Fruit fly (Drosophila melanogaster) whole organism: ENCODE measurements around the gene Cpr23B.

ENCODE experiments used
- CG8478 ChIP-seq: fragments of >200 bp; optimal IDR thresholded peaks from 2 replicates; lab custom pipeline; 2018; ENCODE audit warnings: inconsistent platforms
- Dll ChIP-seq: fragments of >200 bp; optimal IDR thresholded peaks from 2 replicates; lab custom pipeline; 2017
- EcR ChIP-seq, 2 experiments: fragments of >200 bp; optimal IDR thresholded peaks; 2 replicates each; lab custom pipeline; 2017; ENCODE audit warnings: missing biosample characterization in 2 of 2, missing genetic modification characterization in 2 of 2, missing genetic modification reagents in 2 of 2
- pan ChIP-seq: fragments of >200 bp; optimal IDR thresholded peaks from 2 replicates; lab custom pipeline; 2017
- psq ChIP-seq: fragments of >200 bp; optimal IDR thresholded peaks from 2 replicates; lab custom pipeline; 2017
- usp ChIP-seq: fragments of >200 bp; optimal IDR thresholded peaks from 2 replicates; lab custom pipeline; 2017; ENCODE audit warnings: missing biosample characterization, missing genetic modification characterization, mixed read lengths

Cpr23B gene

dm6 chr2L:2837742-2838461 lies at the start of gene Cpr23B, which contains the start of gene CG3119:
Gene Cpr23B, plus strand, starts transcription at chr2L:2838411.
Gene CG3119, minus strand, starts transcription at chr2L:2837833.
- TF ChIP-seq usp (GFP tag; lab: Kevin White, UChicago) = no peak
- TF ChIP-seq pan (lab: Kevin White, UChicago) = no peak
- no peak for TF ChIP-seq Dll
- TF ChIP-seq EcR (GFP tag; optimal IDR thresholded peaks at IDR 0.05; lab: Kevin White, UChicago) = no peak
- TF ChIP-seq psq (lab: Kevin White, UChicago) = no peak
- TF ChIP-seq CG8478 (lab: Kevin White, UChicago) = no peak

- no peak for TF ChIP-seq usp (GFP tag; lab: Kevin White, UChicago)
- no peak for TF ChIP-seq CG8478 (lab: Kevin White, UChicago)
- TF ChIP-seq pan (lab: Kevin White, UChicago) = no peak
- no peak for TF ChIP-seq psq (lab: Kevin White, UChicago)
- TF ChIP-seq Dll = no peak
- TF ChIP-seq EcR (GFP tag; optimal IDR thresholded peaks at IDR 0.05; lab: Kevin White, UChicago) = no peak
These were observed 41.0 kb upstream of the Cpr23B start for dm6 chr2L:2797186-2797585.

dm6 chr2L:2799909-2800478 lies 38.2 kb upstream of the Cpr23B start, which contains the start of gene Syt1:
Gene Syt1, minus strand, starts transcription at chr2L:2799979.
- TF ChIP-seq pan (lab: Kevin White, UChicago) (no peak), usp (GFP tag; lab: Kevin White, UChicago) (no peak), EcR (GFP tag; optimal IDR thresholded peaks at IDR 0.05; lab: Kevin White, UChicago) (no peak), Dll (no peak), CG8478 (lab: Kevin White, UChicago) (no peak), psq (lab: Kevin White, UChicago) (no peak)

- TF ChIP-seq EcR (GFP tag; optimal IDR thresholded peaks at IDR 0.05; lab: Kevin White, UChicago) (no peak), CG8478 (lab: Kevin White, UChicago) (no peak), usp (GFP tag; lab: Kevin White, UChicago) (no peak), psq (lab: Kevin White, UChicago) (no peak), Dll (no peak), pan (lab: Kevin White, UChicago) (no peak)
These were observed 37.0 kb upstream of the Cpr23B start for dm6 chr2L:2800956-2801776.

- no peak for TF ChIP-seq Dll
- TF ChIP-seq pan (lab: Kevin White, UChicago) = no peak
- TF ChIP-seq usp (GFP tag; lab: Kevin White, UChicago) = no peak
These were observed 35.7 kb upstream of the Cpr23B start for dm6 chr2L:2802527-2802926.

dm6 chr2L:2804634-2805311 lies 33.4 kb upstream of the Cpr23B start, which contains the start of gene daw:
Gene daw, plus strand, starts transcription at chr2L:2805261.
- TF ChIP-seq psq (lab: Kevin White, UChicago) (no peak), Dll (peak; percentile 8)

- TF ChIP-seq pan (lab: Kevin White, UChicago) = no peak
- TF ChIP-seq Dll = peak; percentile 49
- no peak for TF ChIP-seq usp (GFP tag; lab: Kevin White, UChicago)
- TF ChIP-seq psq (lab: Kevin White, UChicago) = no peak
- no peak for TF ChIP-seq EcR (GFP tag; optimal IDR thresholded peaks at IDR 0.05; lab: Kevin White, UChicago)
These were observed 31.9 kb upstream of the Cpr23B start for dm6 chr2L:2806190-2806763.

dm6 chr2L:2807597-2807996 lies 30.6 kb upstream of the Cpr23B start:
- no peak for TF ChIP-seq psq (lab: Kevin White, UChicago)

- no peak for TF ChIP-seq usp (GFP tag; lab: Kevin White, UChicago)
- no peak for TF ChIP-seq pan (lab: Kevin White, UChicago)
- no peak for TF ChIP-seq CG8478 (lab: Kevin White, UChicago)
- TF ChIP-seq psq (lab: Kevin White, UChicago) = no peak
- TF ChIP-seq EcR (GFP tag; optimal IDR thresholded peaks at IDR 0.05; lab: Kevin White, UChicago) = no peak
- TF ChIP-seq Dll = no peak
These were observed 30.0 kb upstream of the Cpr23B start for dm6 chr2L:2808038-2808699.

dm6 chr2L:2810831-2811230 lies 27.4 kb upstream of the Cpr23B start:
- TF ChIP-seq Dll (no peak), psq (lab: Kevin White, UChicago) (no peak), EcR (GFP tag; optimal IDR thresholded peaks at IDR 0.05; lab: Kevin White, UChicago) (no peak), CG8478 (lab: Kevin White, UChicago) (no peak), usp (GFP tag; lab: Kevin White, UChicago) (no peak), pan (lab: Kevin White, UChicago) (no peak)

- TF ChIP-seq psq (lab: Kevin White, UChicago) = no peak
- no peak for TF ChIP-seq usp (GFP tag; lab: Kevin White, UChicago)
- no peak for TF ChIP-seq CG8478 (lab: Kevin White, UChicago)
- TF ChIP-seq EcR (GFP tag; optimal IDR thresholded peaks at IDR 0.05; lab: Kevin White, UChicago) = no peak
- no peak for TF ChIP-seq pan (lab: Kevin White, UChicago)
- no peak for TF ChIP-seq Dll
These were observed 26.1 kb upstream of the Cpr23B start, which contains the start of gene CG2964 for dm6 chr2L:2812137-2812536. Gene CG2964, plus strand, starts transcription at chr2L:2812437.
